Worm (Caenorhabditis elegans) whole organism, young adult: ENCODE measurements around the gene T01H10.11.
A peak's percentile ranks its signal among the peaks of the same experiment; 100 is the strongest.

Source experiments
- B0019.2 ChIP-seq: fragments of 200-800 bp; sonication (Bioruptor generic); conservative IDR thresholded peaks from 2 replicates; pipeline ENCODE4 v1.3.6; 2022; ENCODE audit warnings: missing genetic modification reagents, missing genetic modification characterization, missing compliant biosample characterization
- B0261.1 ChIP-seq: sonication (generic microtip); optimal IDR thresholded peaks from 2 replicates; lab custom pipeline; 2016; ENCODE audit warnings: mild to moderate bottlenecking, missing genetic modification characterization, moderate library complexity, missing compliant biosample characterization
- C17E4.6 ChIP-seq: fragments of 200-800 bp; sonication (Bioruptor generic); IDR thresholded peaks from 2 replicates; pipeline ENCODE4 v1.3.6; 2022; ENCODE audit warnings: missing genetic modification reagents, missing genetic modification characterization, missing compliant biosample characterization
- D2030.7 ChIP-seq: fragments of 200-800 bp; sonication (Bioruptor generic); IDR thresholded peaks from 2 replicates; pipeline ENCODE4 v1.3.6; 2022; ENCODE audit warnings: missing genetic modification reagents, missing genetic modification characterization, missing compliant biosample characterization
- F10E7.11 ChIP-seq: sonication (generic microtip); optimal IDR thresholded peaks from 2 replicates; lab custom pipeline; 2017; ENCODE audit warnings: mild to moderate bottlenecking, missing genetic modification characterization, moderate library complexity, missing compliant biosample characterization
- F37B4.10 ChIP-seq: fragments of 200-800 bp; sonication (Bioruptor generic); IDR thresholded peaks from 2 replicates; pipeline ENCODE4 v1.3.6; 2022; ENCODE audit warnings: missing genetic modification characterization, missing compliant biosample characterization
- F39B2.1 ChIP-seq: fragments of 200-800 bp; sonication (Bioruptor generic); IDR thresholded peaks from 2 replicates; pipeline ENCODE4 v1.3.6; 2022; ENCODE audit warnings: missing genetic modification reagents, missing genetic modification characterization, missing compliant biosample characterization
- F49E8.2 ChIP-seq: sonication (generic microtip); optimal IDR thresholded peaks from 3 replicates; lab custom pipeline; 2017; ENCODE audit warnings: missing genetic modification characterization, mild to moderate bottlenecking, missing compliant biosample characterization, antibody characterized with exemption, moderate library complexity; ENCODE audit not compliant: insufficient read depth
- F55B11.4 ChIP-seq: sonication (generic microtip); optimal IDR thresholded peaks from 2 replicates; lab custom pipeline; 2016; ENCODE audit warnings: missing compliant biosample characterization, missing genetic modification characterization, borderline replicate concordance; ENCODE audit not compliant: insufficient read depth
- K11D2.4 ChIP-seq: fragments of 200-800 bp; sonication (Bioruptor generic); IDR thresholded peaks from 2 replicates; pipeline ENCODE4 v1.3.6; 2022; ENCODE audit warnings: missing genetic modification reagents, missing genetic modification characterization, missing compliant biosample characterization
- T26A5.8 ChIP-seq: sonication (generic microtip); optimal IDR thresholded peaks from 2 replicates; lab custom pipeline; 2016; ENCODE audit warnings: missing genetic modification characterization, missing compliant biosample characterization
- Y53G8AR.9 ChIP-seq: fragments of 200-800 bp; sonication (Bioruptor generic); conservative IDR thresholded peaks from 2 replicates; pipeline ENCODE4 v1.3.6; 2022; ENCODE audit warnings: missing genetic modification reagents, missing genetic modification characterization, missing compliant biosample characterization
- Y95B8A.8 ChIP-seq: fragments of 200-800 bp; sonication (Bioruptor generic); IDR thresholded peaks from 2 replicates; pipeline ENCODE4 v1.3.6; 2022; ENCODE audit warnings: missing genetic modification reagents, missing genetic modification characterization, missing compliant biosample characterization
- ZK185.1 ChIP-seq: sonication (generic microtip); optimal IDR thresholded peaks from 2 replicates; lab custom pipeline; 2016; ENCODE audit warnings: mild to moderate bottlenecking, missing genetic modification characterization, missing compliant biosample characterization; ENCODE audit not compliant: poor library complexity, severe bottlenecking
- attf-6 ChIP-seq: fragments of 200-800 bp; sonication (Bioruptor generic); IDR thresholded peaks from 2 replicates; pipeline ENCODE4 v1.3.6; 2022; ENCODE audit warnings: missing genetic modification reagents, missing genetic modification characterization, missing compliant biosample characterization
- bed-2 ChIP-seq: fragments of 200-800 bp; sonication (Bioruptor generic); IDR thresholded peaks from 2 replicates; pipeline ENCODE4 v1.3.6; 2022; ENCODE audit warnings: missing genetic modification reagents, missing genetic modification characterization, missing compliant biosample characterization
- cebp-1 ChIP-seq, 2 experiments: fragments of 200-800 bp in 1 of 2; sonication (Bioruptor generic) in 1 of 2; sonication (generic microtip) in 1 of 2; IDR thresholded peaks in 1 of 2; optimal IDR thresholded peaks in 1 of 2; 2 replicates each; pipeline versions ENCODE4 v1.3.6 to Lab custom; 2017 to 2022; ENCODE audit warnings: missing compliant biosample characterization in 2 of 2, missing genetic modification characterization in 2 of 2, mild to moderate bottlenecking in 1 of 2, missing genetic modification reagents in 1 of 2, moderate library complexity in 1 of 2
- cebp-2 ChIP-seq: fragments of 200-800 bp; sonication (Bioruptor generic); IDR thresholded peaks from 2 replicates; pipeline ENCODE4 v1.3.6; 2022; ENCODE audit warnings: missing genetic modification characterization, missing compliant biosample characterization
- ceh-100 ChIP-seq: fragments of 200-800 bp; sonication (Bioruptor generic); IDR thresholded peaks from 2 replicates; pipeline ENCODE4 v1.3.6; 2022; ENCODE audit warnings: missing genetic modification reagents, missing genetic modification characterization, missing compliant biosample characterization
- chd-7 ChIP-seq: sonication (generic microtip); optimal IDR thresholded peaks from 2 replicates; lab custom pipeline; 2016; ENCODE audit warnings: mild to moderate bottlenecking, missing genetic modification characterization, moderate library complexity, missing compliant biosample characterization
- dox-1 ChIP-seq: fragments of 200-800 bp; sonication (Bioruptor generic); IDR thresholded peaks from 2 replicates; pipeline ENCODE4 v1.3.6; 2022; ENCODE audit warnings: missing genetic modification reagents, missing genetic modification characterization, missing compliant biosample characterization
- dpff-1 ChIP-seq: sonication (generic microtip); optimal IDR thresholded peaks from 2 replicates; lab custom pipeline; 2017; ENCODE audit warnings: mild to moderate bottlenecking, missing genetic modification characterization, missing compliant biosample characterization
- egl-18 ChIP-seq: fragments of 200-800 bp; sonication (Bioruptor generic); IDR thresholded peaks from 2 replicates; pipeline ENCODE4 v1.3.6; 2022; ENCODE audit warnings: missing genetic modification reagents, missing genetic modification characterization, missing compliant biosample characterization
- egrh-3 ChIP-seq: fragments of 200-800 bp; sonication (Bioruptor generic); IDR thresholded peaks from 2 replicates; pipeline ENCODE4 v1.3.6; 2022; ENCODE audit warnings: missing genetic modification reagents, missing genetic modification characterization, missing compliant biosample characterization
- gei-17 ChIP-seq: fragments of 200-800 bp; sonication (Bioruptor generic); optimal IDR thresholded peaks from 2 replicates; lab custom pipeline; 2018; ENCODE audit warnings: mild to moderate bottlenecking, missing genetic modification characterization, missing compliant biosample characterization
- hlh-12 ChIP-seq: sonication (generic microtip); optimal IDR thresholded peaks from 2 replicates; lab custom pipeline; 2016; ENCODE audit warnings: missing genetic modification characterization, missing compliant biosample characterization
- hmg-1.2 ChIP-seq: fragments of 200-800 bp; sonication (Bioruptor generic); IDR thresholded peaks from 2 replicates; pipeline ENCODE4 v1.3.6; 2022; ENCODE audit warnings: missing genetic modification reagents, missing genetic modification characterization, missing compliant biosample characterization
- hrde-1 ChIP-seq: sonication (generic microtip); optimal IDR thresholded peaks from 2 replicates; lab custom pipeline; 2016; ENCODE audit warnings: missing genetic modification characterization, mild to moderate bottlenecking, missing compliant biosample characterization, moderate library complexity, missing genotype, missing genetic modification reagents, borderline replicate concordance
- lag-1 ChIP-seq: fragments of 200-800 bp; sonication (Bioruptor generic); IDR thresholded peaks from 2 replicates; pipeline ENCODE4 v1.3.6; 2022; ENCODE audit warnings: missing genetic modification reagents, missing genetic modification characterization, missing compliant biosample characterization
- lin-26 ChIP-seq: fragments of 200-800 bp; sonication (Bioruptor generic); IDR thresholded peaks from 2 replicates; pipeline ENCODE4 v1.3.6; 2022; ENCODE audit warnings: missing genetic modification reagents, missing genetic modification characterization, missing compliant biosample characterization
- lin-35 ChIP-seq, 3 experiments: fragments of 150-350 bp in 2 of 3; sonication (generic microtip) in 1 of 3; optimal IDR thresholded peaks; 2 replicates each; lab custom pipeline; 2014 to 2018; ENCODE audit warnings: missing biosample characterization in 3 of 3, missing genetic modification characterization in 3 of 3, missing genetic modification reagents in 3 of 3
- lin-54 ChIP-seq: fragments of 200-800 bp; sonication (Bioruptor generic); optimal IDR thresholded peaks from 2 replicates; lab custom pipeline; 2018; ENCODE audit warnings: mild to moderate bottlenecking, missing genetic modification characterization, missing compliant biosample characterization
- lsl-1 ChIP-seq: fragments of 200-800 bp; sonication (Bioruptor generic); optimal IDR thresholded peaks from 2 replicates; lab custom pipeline; 2018; ENCODE audit warnings: mild to moderate bottlenecking, missing genetic modification characterization, moderate library complexity, missing compliant biosample characterization
- lsy-27 ChIP-seq: sonication (generic microtip); optimal IDR thresholded peaks from 2 replicates; lab custom pipeline; 2017; ENCODE audit warnings: missing genetic modification characterization, mild to moderate bottlenecking, missing compliant biosample characterization, antibody characterized with exemption, missing genotype, borderline replicate concordance; ENCODE audit not compliant: insufficient read depth
- madf-10 ChIP-seq: sonication (generic microtip); optimal IDR thresholded peaks from 2 replicates; lab custom pipeline; 2016; ENCODE audit warnings: mild to moderate bottlenecking, missing genetic modification characterization, missing compliant biosample characterization
- madf-3 ChIP-seq: fragments of 200-800 bp; sonication (Bioruptor generic); IDR thresholded peaks from 2 replicates; pipeline ENCODE4 v1.3.6; 2022; ENCODE audit warnings: missing genetic modification reagents, missing genetic modification characterization, missing compliant biosample characterization
- mel-28 ChIP-seq: sonication (generic microtip); optimal IDR thresholded peaks from 2 replicates; lab custom pipeline; 2016; ENCODE audit warnings: borderline replicate concordance, mild to moderate bottlenecking, missing genetic modification characterization, missing compliant biosample characterization
- nfya-2 ChIP-seq: fragments of 200-800 bp; sonication (Bioruptor generic); IDR thresholded peaks from 2 replicates; pipeline ENCODE4 v1.3.6; 2022; ENCODE audit warnings: missing genetic modification reagents, missing genetic modification characterization, missing compliant biosample characterization
- nfyb-1 ChIP-seq: fragments of 200-800 bp; sonication (Bioruptor generic); IDR thresholded peaks from 2 replicates; pipeline ENCODE4 v1.3.6; 2022; ENCODE audit warnings: missing genetic modification reagents, missing genetic modification characterization, missing compliant biosample characterization
- pbrm-1 ChIP-seq: fragments of 200-800 bp; sonication (Bioruptor generic); IDR thresholded peaks from 2 replicates; pipeline ENCODE4 v1.3.6; 2022; ENCODE audit warnings: missing genetic modification reagents, missing genetic modification characterization, missing compliant biosample characterization
- snpc-1.1 ChIP-seq: sonication (generic microtip); optimal IDR thresholded peaks from 2 replicates; lab custom pipeline; 2017; ENCODE audit warnings: missing genetic modification characterization, mild to moderate bottlenecking, missing compliant biosample characterization, antibody characterized with exemption, moderate library complexity, missing genotype, missing genetic modification reagents; ENCODE audit not compliant: insufficient read depth
- zfh-2 ChIP-seq: fragments of 200-800 bp; sonication (Bioruptor generic); conservative IDR thresholded peaks from 2 replicates; pipeline ENCODE4 v1.3.6; 2022; ENCODE audit warnings: missing genetic modification reagents, missing genetic modification characterization, missing compliant biosample characterization
- zim-3 ChIP-seq: sonication (generic microtip); optimal IDR thresholded peaks from 2 replicates; lab custom pipeline; 2017; ENCODE audit warnings: mild to moderate bottlenecking, missing genetic modification characterization, moderate library complexity, missing compliant biosample characterization
- ztf-22 ChIP-seq: fragments of 200-800 bp; sonication (Bioruptor generic); optimal IDR thresholded peaks from 2 replicates; lab custom pipeline; 2018; ENCODE audit warnings: mild to moderate bottlenecking, missing genetic modification characterization, moderate library complexity, missing compliant biosample characterization
- ztf-6 ChIP-seq: fragments of 200-800 bp; sonication (Bioruptor generic); IDR thresholded peaks from 2 replicates; pipeline ENCODE4 v1.3.6; 2022; ENCODE audit warnings: missing genetic modification reagents, missing genetic modification characterization, missing compliant biosample characterization

T01H10.11 gene

DNA sequence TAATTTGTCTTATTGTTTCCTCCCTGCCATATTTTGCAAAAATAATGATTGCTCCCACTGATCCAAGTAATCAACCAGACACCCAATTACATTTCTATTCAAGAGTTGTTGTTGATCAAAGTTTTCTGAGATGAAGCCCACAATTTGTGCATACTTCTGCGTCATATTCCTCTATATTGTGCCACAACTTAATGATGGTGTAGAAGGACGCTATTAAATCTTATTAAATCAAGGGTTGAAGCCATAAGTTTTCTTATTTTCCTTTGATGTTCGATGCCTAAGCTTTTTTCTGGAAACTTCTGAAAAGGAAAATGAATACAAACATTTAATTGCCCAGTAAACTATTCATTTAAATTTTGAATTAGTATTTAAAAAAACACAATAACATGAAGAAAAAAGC is 45.5 kb downstream of the T01H10.11 start:
- TF ChIP-seq B0019.2 (GFP tag; lab: Robert Waterston, UW) (no peak), attf-6 (GFP tag; lab: Robert Waterston, UW) (no peak), hrde-1 (tag; lab: Kevin White, UChicago) (no peak), lin-26 (no peak), cebp-2 (GFP tag; lab: Robert Waterston, UW) (no peak), lin-35 (GFP tag; optimal IDR thresholded peaks at IDR 0.05; lab: Kevin White, UChicago) (peak in 1 of 3 experiments; percentile 32), ceh-100 (GFP tag; lab: Robert Waterston, UW) (no peak), zim-3 (tag; lab: Kevin White, UChicago) (no peak), madf-3 (0 out of 2 replicates have a peak, but pooled peaks have one; percentile 17), cebp-1 (GFP tag; IDR thresholded peaks at IDR 0.05; lab: Robert Waterston, UW) (no peak), cebp-1 (tag; optimal IDR thresholded peaks at IDR 0.05; lab: Kevin White, UChicago) (no peak)

DNA sequence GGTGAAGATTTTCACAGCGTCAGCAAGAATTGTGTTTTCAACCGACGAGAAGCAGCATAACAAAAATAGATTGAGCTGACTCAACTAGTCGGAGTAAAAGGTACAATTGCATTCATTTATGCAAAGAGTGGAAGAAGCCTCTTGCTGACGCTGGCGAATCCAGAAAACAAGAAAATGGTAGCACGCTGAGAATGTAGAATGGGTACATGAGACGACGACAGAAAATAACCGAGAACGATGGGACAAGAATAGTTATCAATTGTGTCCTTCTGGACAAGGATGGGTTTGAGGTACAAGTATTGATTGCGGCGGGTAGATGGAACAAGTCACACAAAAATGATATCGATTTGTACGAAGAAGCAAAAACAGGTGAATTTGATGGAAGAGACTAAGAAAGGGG is 46.1 kb downstream of the T01H10.11 start:
- TF ChIP-seq Y53G8AR.9 (GFP tag; lab: Robert Waterston, UW) = 0 out of 2 replicates have a peak, but pooled peaks have one; percentile 9
- no peak for TF ChIP-seq K11D2.4 (GFP tag; lab: Robert Waterston, UW)
- no peak for TF ChIP-seq F10E7.11 (tag; lab: Kevin White, UChicago)
- no peak for TF ChIP-seq F39B2.1 (GFP tag; lab: Robert Waterston, UW)
- no peak for TF ChIP-seq F37B4.10 (GFP tag; lab: Robert Waterston, UW)
- TF ChIP-seq nfyb-1 (GFP tag; lab: Robert Waterston, UW) = 0 out of 2 replicates have a peak, but pooled peaks have one; percentile 16
- TF ChIP-seq mel-28 (tag; lab: Kevin White, UChicago) = no peak
- TF ChIP-seq snpc-1.1 (tag; lab: Kevin White, UChicago) = no peak
- TF ChIP-seq ZK185.1 (tag; lab: Kevin White, UChicago) = no peak
- no peak for TF ChIP-seq lin-35 (GFP tag; optimal IDR thresholded peaks at IDR 0.05; lab: Kevin White, UChicago)
- no peak for TF ChIP-seq D2030.7 (GFP tag; lab: Robert Waterston, UW)
- TF ChIP-seq attf-6 (GFP tag; lab: Robert Waterston, UW) = 0 out of 2 replicates have a peak, but pooled peaks have one; percentile 48
- TF ChIP-seq madf-10 (tag; lab: Kevin White, UChicago) = no peak
- TF ChIP-seq chd-7 (tag; lab: Kevin White, UChicago) = peak; percentile 34
- TF ChIP-seq lin-54 (GFP tag; lab: Kevin White, UChicago) = no peak
- no peak for TF ChIP-seq dox-1 (GFP tag; lab: Robert Waterston, UW)
- TF ChIP-seq bed-2 = no peak
- TF ChIP-seq ztf-6 = no peak
- TF ChIP-seq pbrm-1 (GFP tag; lab: Robert Waterston, UW) = no peak
- no peak for TF ChIP-seq zfh-2
- no peak for TF ChIP-seq dpff-1 (tag; lab: Kevin White, UChicago)
- TF ChIP-seq hlh-12 (tag; lab: Kevin White, UChicago) = no peak
- TF ChIP-seq lsy-27 = no peak
- no peak for TF ChIP-seq Y95B8A.8 (GFP tag; lab: Robert Waterston, UW)
- no peak for TF ChIP-seq lag-1
- 0 out of 2 replicates have a peak, but pooled peaks have one; percentile 16 for TF ChIP-seq nfya-2 (GFP tag; lab: Robert Waterston, UW)
- TF ChIP-seq egrh-3 (GFP tag; lab: Robert Waterston, UW) = no peak
- no peak for TF ChIP-seq gei-17 (GFP tag; lab: Kevin White, UChicago)
- no peak for TF ChIP-seq F55B11.4
- no peak for TF ChIP-seq T26A5.8 (tag; lab: Kevin White, UChicago)
- 0 out of 2 replicates have a peak, but pooled peaks have one; percentile 18 for TF ChIP-seq C17E4.6
- TF ChIP-seq ztf-22 (GFP tag; lab: Kevin White, UChicago) = no peak
- peak; percentile 53; the same call in 1 of the 2 replicates for TF ChIP-seq egl-18 (GFP tag; lab: Robert Waterston, UW)
- TF ChIP-seq zim-3 (tag; lab: Kevin White, UChicago) = no peak
- TF ChIP-seq lsl-1 (GFP tag; lab: Kevin White, UChicago) = no peak
- TF ChIP-seq B0261.1 (tag; lab: Kevin White, UChicago) = no peak
- TF ChIP-seq hmg-1.2 = no peak
- TF ChIP-seq F49E8.2 (tag; lab: Kevin White, UChicago) = no peak
